Worm (Caenorhabditis elegans): Measurements from ENCODE around the gene snx-14.

snx-14 gene

DNA sequence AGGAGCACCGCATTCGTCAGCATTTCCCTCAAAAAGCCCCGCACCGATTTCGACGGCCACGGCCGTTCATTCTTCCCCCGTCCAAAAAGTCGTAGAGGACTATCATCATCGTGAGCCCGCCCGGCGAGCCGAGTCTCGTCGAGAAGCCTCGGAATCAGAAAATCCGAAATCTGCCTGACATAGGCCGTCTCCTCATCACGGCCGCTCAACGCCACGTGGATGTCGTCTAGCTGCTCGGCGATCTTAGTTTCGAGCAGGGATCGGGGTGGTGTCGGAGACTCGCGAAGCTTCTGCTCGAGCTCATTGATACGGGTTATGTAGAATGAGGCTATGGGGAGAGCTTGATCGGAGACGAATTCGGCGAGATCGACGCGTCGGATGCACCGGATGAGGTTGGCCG is 1.9 kb downstream of the snx-14 start:
- TF ChIP-seq nhr-76 (tag; optimal IDR thresholded peaks at IDR 0.05) (no peak), hlh-1 (tag; optimal IDR thresholded peaks at IDR 0.05) (no peak), tbx-8 (GFP tag; optimal IDR thresholded peaks at IDR 0.05) (no peak), nhr-2 (tag; optimal IDR thresholded peaks at IDR 0.05) (no peak), cnd-1 (tag; optimal IDR thresholded peaks at IDR 0.05) (no peak), drap-1 (GFP tag; optimal IDR thresholded peaks at IDR 0.05) (no peak)

ce11 chrII:13521977-13522404 is 9.0 kb downstream of the snx-14 start:
- TF ChIP-seq cnd-1 (tag; optimal IDR thresholded peaks at IDR 0.05) (peak; percentile 4), snpc-4 (tag; optimal IDR thresholded peaks at IDR 0.05) (no peak)

- TF ChIP-seq ceh-39 (tag; optimal IDR thresholded peaks at IDR 0.05) (no peak), flh-1 (GFP tag; optimal IDR thresholded peaks at IDR 0.05) (no peak), mls-2 (tag; optimal IDR thresholded peaks at IDR 0.05) (no peak), tbx-8 (GFP tag; optimal IDR thresholded peaks at IDR 0.05) (no peak), mep-1 (tag; optimal IDR thresholded peaks at IDR 0.05) (no peak), ham-2 (GFP tag; optimal IDR thresholded peaks at IDR 0.05) (no peak), ces-1 (GFP tag; optimal IDR thresholded peaks at IDR 0.05) (no peak), zip-8 (tag; optimal IDR thresholded peaks at IDR 0.05) (no peak), ceh-83 (GFP tag; optimal IDR thresholded peaks at IDR 0.05) (no peak), lin-13 (tag; optimal IDR thresholded peaks at IDR 0.05) (no peak), lin-32 (GFP tag; optimal IDR thresholded peaks at IDR 0.05) (no peak), unc-120 (tag; optimal IDR thresholded peaks at IDR 0.05; ENCODE audit: poor library complexity, severe bottlenecking) (no peak), sptf-1 (tag; optimal IDR thresholded peaks at IDR 0.05) (no peak)
These were observed 9.8 kb downstream of the snx-14 start for ce11 chrII:13521179-13521616.

DNA sequence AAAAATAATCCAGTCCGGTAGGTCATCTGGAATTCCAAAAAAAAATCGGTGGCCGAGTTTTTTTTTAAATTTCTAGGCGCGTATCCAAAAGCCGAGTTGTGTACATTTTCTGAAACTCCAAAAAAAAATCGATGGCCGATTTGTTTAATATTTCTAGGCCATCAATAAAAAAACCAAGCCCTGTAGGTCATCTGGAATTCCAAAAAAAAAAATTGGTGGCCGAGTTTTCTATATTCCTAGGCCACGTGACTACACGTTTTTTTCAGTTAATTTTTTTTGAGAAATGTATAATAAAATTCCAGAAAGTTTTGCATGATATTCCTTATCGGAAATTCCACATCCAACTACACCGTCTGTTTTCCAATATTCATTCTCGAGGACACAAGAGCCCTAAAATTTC is 13.4 kb downstream of the snx-14 start, which contains the start of gene sre-45:
Gene sre-45 (plus strand): TSS at position 301 of the 400 bp plus-strand sequence.
- TF ChIP-seq nhr-2 (tag; optimal IDR thresholded peaks at IDR 0.05): no peak
- TF ChIP-seq lin-13 (tag; optimal IDR thresholded peaks at IDR 0.05): no peak
- TF ChIP-seq sptf-1 (tag; optimal IDR thresholded peaks at IDR 0.05): no peak
- TF ChIP-seq mep-1 (tag; optimal IDR thresholded peaks at IDR 0.05): no peak
- TF ChIP-seq M03D4.4 (tag; optimal IDR thresholded peaks at IDR 0.05): no peak
- TF ChIP-seq elt-3 (tag; optimal IDR thresholded peaks at IDR 0.05): no peak
- no peak for TF ChIP-seq lsy-2 (tag; optimal IDR thresholded peaks at IDR 0.05)
- no peak for TF ChIP-seq bed-3 (GFP tag; optimal IDR thresholded peaks at IDR 0.05)
- TF ChIP-seq nhr-76 (tag; optimal IDR thresholded peaks at IDR 0.05): no peak
- TF ChIP-seq pha-4 (tag; optimal IDR thresholded peaks at IDR 0.05): no peak
- no peak for TF ChIP-seq flh-1 (GFP tag; optimal IDR thresholded peaks at IDR 0.05)
- TF ChIP-seq mls-2 (tag; optimal IDR thresholded peaks at IDR 0.05): no peak
- TF ChIP-seq ces-1 (GFP tag; optimal IDR thresholded peaks at IDR 0.05): no peak
- TF ChIP-seq zip-8 (tag; optimal IDR thresholded peaks at IDR 0.05): no peak
- TF ChIP-seq ceh-83 (GFP tag; optimal IDR thresholded peaks at IDR 0.05): no peak
- TF ChIP-seq lin-32 (GFP tag; optimal IDR thresholded peaks at IDR 0.05): no peak

ce11 chrII:13515813-13516212 is 15.2 kb downstream of the snx-14 start:
- TF ChIP-seq elt-1 (tag; optimal IDR thresholded peaks at IDR 0.05; ENCODE audit: borderline replicate concordance, insufficient read depth) (no peak), nhr-76 (tag; optimal IDR thresholded peaks at IDR 0.05) (no peak), nhr-2 (tag; optimal IDR thresholded peaks at IDR 0.05) (no peak), zip-8 (tag; optimal IDR thresholded peaks at IDR 0.05) (no peak), nhr-28 (tag; optimal IDR thresholded peaks at IDR 0.05) (no peak), hlh-1 (tag; optimal IDR thresholded peaks at IDR 0.05) (no peak), ceh-39 (tag; optimal IDR thresholded peaks at IDR 0.05) (no peak), mep-1 (tag; optimal IDR thresholded peaks at IDR 0.05) (no peak), cnd-1 (tag; optimal IDR thresholded peaks at IDR 0.05) (no peak), mab-5 (tag; optimal IDR thresholded peaks at IDR 0.05) (no peak), pha-4 (tag; optimal IDR thresholded peaks at IDR 0.05) (no peak), ces-1 (GFP tag; optimal IDR thresholded peaks at IDR 0.05) (no peak), mls-2 (tag; optimal IDR thresholded peaks at IDR 0.05) (no peak), flh-1 (GFP tag; optimal IDR thresholded peaks at IDR 0.05) (no peak), sptf-1 (tag; optimal IDR thresholded peaks at IDR 0.05) (no peak)

DNA sequence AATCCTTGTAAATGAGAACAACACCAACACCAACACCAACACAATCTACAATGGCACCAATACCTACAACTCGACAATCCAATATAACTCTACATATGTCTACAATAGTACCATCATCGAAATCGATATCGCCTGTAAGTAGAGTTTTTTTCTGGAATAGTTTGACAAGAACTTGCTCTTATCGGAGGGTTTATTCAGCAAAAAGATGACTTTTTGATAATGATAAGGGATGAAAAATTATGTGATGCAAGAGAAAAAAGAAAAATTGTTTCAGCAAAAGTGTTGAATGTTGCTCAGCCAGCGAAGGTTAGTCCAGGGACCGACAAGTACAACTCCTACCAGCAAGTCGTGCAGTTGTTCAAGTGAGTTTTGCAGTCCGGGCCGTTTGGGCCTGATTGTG is 22.4 kb downstream of the snx-14 start:
- TF ChIP-seq lin-13 (tag; optimal IDR thresholded peaks at IDR 0.05) (no peak), blmp-1 (tag; optimal IDR thresholded peaks at IDR 0.05) (no peak), tbx-8 (GFP tag; optimal IDR thresholded peaks at IDR 0.05) (no peak), lsy-2 (tag; optimal IDR thresholded peaks at IDR 0.05) (no peak), ham-2 (GFP tag; optimal IDR thresholded peaks at IDR 0.05) (no peak), elt-3 (tag; optimal IDR thresholded peaks at IDR 0.05) (no peak), nhr-2 (tag; optimal IDR thresholded peaks at IDR 0.05) (no peak), sptf-1 (tag; optimal IDR thresholded peaks at IDR 0.05) (no peak)

Measured in whole organism, mixed stage, embryonic.